Worm (Caenorhabditis elegans) whole organism, mixed stage, embryonic: ENCODE data around the gene pals-39.

ENCODE experiments used
- M03D4.4 ChIP-seq: sonication (generic microtip); optimal IDR thresholded peaks from 2 replicates; lab custom pipeline; 2017; ENCODE audit warnings: mild to moderate bottlenecking, missing genetic modification characterization, missing compliant biosample characterization
- ceh-43 ChIP-seq: fragments of 200-800 bp; sonication (Bioruptor generic); optimal IDR thresholded peaks from 2 replicates; lab custom pipeline; 2018; ENCODE audit warnings: mild to moderate bottlenecking, missing genetic modification characterization, moderate library complexity, missing compliant biosample characterization
- ceh-83 ChIP-seq: fragments of 200-800 bp; sonication (Bioruptor generic); optimal IDR thresholded peaks from 2 replicates; lab custom pipeline; 2018; ENCODE audit warnings: mild to moderate bottlenecking, missing genetic modification characterization, missing compliant biosample characterization
- ces-1 ChIP-seq: fragments of 150-350 bp; optimal IDR thresholded peaks from 2 replicates; lab custom pipeline; 2014; ENCODE audit warnings: missing biosample characterization, missing genetic modification reagents, missing genetic modification characterization
- cnd-1 ChIP-seq: fragments of 200-800 bp; sonication (Bioruptor generic); optimal IDR thresholded peaks from 2 replicates; lab custom pipeline; 2018; ENCODE audit warnings: mild to moderate bottlenecking, missing genetic modification characterization, missing compliant biosample characterization
- drap-1 ChIP-seq: fragments of 200-800 bp; sonication (Bioruptor generic); optimal IDR thresholded peaks from 3 replicates; lab custom pipeline; 2018; ENCODE audit warnings: mild to moderate bottlenecking, missing genetic modification characterization, missing compliant biosample characterization
- elt-1 ChIP-seq: sonication (generic microtip); optimal IDR thresholded peaks from 2 replicates; lab custom pipeline; 2017; ENCODE audit warnings: missing genetic modification characterization, mild to moderate bottlenecking, missing compliant biosample characterization, antibody characterized with exemption, moderate library complexity, borderline replicate concordance; ENCODE audit not compliant: insufficient read depth
- elt-3 ChIP-seq: fragments of 150-350 bp; optimal IDR thresholded peaks from 2 replicates; lab custom pipeline; 2014; ENCODE audit warnings: missing biosample characterization, missing genetic modification characterization
- flh-1 ChIP-seq: fragments of 200-800 bp; sonication (Bioruptor generic); optimal IDR thresholded peaks from 2 replicates; lab custom pipeline; 2018; ENCODE audit warnings: mild to moderate bottlenecking, missing genetic modification characterization, moderate library complexity, missing compliant biosample characterization
- ham-2 ChIP-seq: fragments of 200-800 bp; sonication (Bioruptor generic); optimal IDR thresholded peaks from 2 replicates; lab custom pipeline; 2018; ENCODE audit warnings: mild to moderate bottlenecking, missing genetic modification characterization, missing compliant biosample characterization
- hlh-1 ChIP-seq: fragments of 150-350 bp; optimal IDR thresholded peaks from 2 replicates; lab custom pipeline; 2014; ENCODE audit warnings: missing biosample characterization, missing genetic modification reagents, missing genetic modification characterization
- lin-13 ChIP-seq: fragments of 150-350 bp; optimal IDR thresholded peaks from 2 replicates; lab custom pipeline; 2014; ENCODE audit warnings: missing biosample characterization, missing genetic modification characterization
- lin-32 ChIP-seq: fragments of 200-800 bp; sonication (Bioruptor generic); optimal IDR thresholded peaks from 2 replicates; lab custom pipeline; 2018; ENCODE audit warnings: mild to moderate bottlenecking, missing genetic modification characterization, missing compliant biosample characterization
- lsy-2 ChIP-seq: fragments of 150-350 bp; optimal IDR thresholded peaks from 2 replicates; lab custom pipeline; 2014; ENCODE audit warnings: missing biosample characterization, missing genetic modification characterization
- mab-5 ChIP-seq: fragments of 150-350 bp; optimal IDR thresholded peaks from 2 replicates; lab custom pipeline; 2014; ENCODE audit warnings: missing biosample characterization, missing genetic modification characterization
- mep-1 ChIP-seq: fragments of 150-350 bp; optimal IDR thresholded peaks from 2 replicates; lab custom pipeline; 2017; ENCODE audit warnings: missing biosample characterization, missing genetic modification reagents, missing genetic modification characterization, inconsistent platforms
- mls-2 ChIP-seq: sonication (generic microtip); optimal IDR thresholded peaks from 2 replicates; lab custom pipeline; 2016; ENCODE audit warnings: mild to moderate bottlenecking, missing genetic modification characterization, moderate library complexity, missing compliant biosample characterization
- nhr-2 ChIP-seq: fragments of 150-350 bp; optimal IDR thresholded peaks from 2 replicates; lab custom pipeline; 2014; ENCODE audit warnings: missing biosample characterization, missing genetic modification characterization
- nhr-237 ChIP-seq: fragments of 150-350 bp; optimal IDR thresholded peaks from 2 replicates; lab custom pipeline; 2014; ENCODE audit warnings: missing biosample characterization, missing genetic modification characterization
- nhr-28 ChIP-seq: fragments of 150-350 bp; optimal IDR thresholded peaks from 2 replicates; lab custom pipeline; 2014; ENCODE audit warnings: missing biosample characterization, missing genetic modification characterization
- pha-4 ChIP-seq: fragments of 150-350 bp; optimal IDR thresholded peaks from 2 replicates; lab custom pipeline; 2018; ENCODE audit warnings: missing biosample characterization, missing genetic modification reagents, missing genetic modification characterization
- sem-2 ChIP-seq: fragments of 200-800 bp; sonication (Bioruptor generic); optimal IDR thresholded peaks from 2 replicates; lab custom pipeline; 2018; ENCODE audit warnings: mild to moderate bottlenecking, missing genetic modification characterization, missing compliant biosample characterization
- sptf-1 ChIP-seq: sonication (generic microtip); optimal IDR thresholded peaks from 2 replicates; lab custom pipeline; 2017; ENCODE audit warnings: mild to moderate bottlenecking, missing genetic modification characterization, moderate library complexity, missing compliant biosample characterization
- unc-120 ChIP-seq: sonication (generic microtip); optimal IDR thresholded peaks from 2 replicates; lab custom pipeline; 2017; ENCODE audit warnings: missing genetic modification characterization, missing compliant biosample characterization; ENCODE audit not compliant: poor library complexity, severe bottlenecking
- unc-39 ChIP-seq: fragments of 150-350 bp; optimal IDR thresholded peaks from 2 replicates; lab custom pipeline; 2014; ENCODE audit warnings: missing biosample characterization, missing genetic modification characterization
- unc-62 ChIP-seq: fragments of 150-350 bp; optimal IDR thresholded peaks from 2 replicates; lab custom pipeline; 2014; ENCODE audit warnings: missing biosample characterization, missing genetic modification reagents, missing genetic modification characterization
- ztf-11 ChIP-seq: fragments of 150-350 bp; optimal IDR thresholded peaks from 2 replicates; lab custom pipeline; 2014; ENCODE audit warnings: missing biosample characterization, missing genetic modification characterization

pals-39 gene

ce11 chrV:12478111-12478510 lies 34.5 kb upstream of the pals-39 start, which contains the start of gene atn-1:
atn-1 (plus strand) TSS chrV:12478411.
- TF ChIP-seq unc-62 (GFP tag; lab: Kevin White, UChicago) (no peak), ham-2 (GFP tag; lab: Kevin White, UChicago) (peak; percentile 9), ceh-43 (GFP tag; lab: Kevin White, UChicago) (no peak)
- TF ChIP-seq, all 35 proteins: peak for 1

ce11 chrV:12477139-12477538 lies 33.5 kb upstream of the pals-39 start:
- peak; percentile 72 for TF ChIP-seq unc-120 (tag; lab: Kevin White, UChicago)
- no peak for TF ChIP-seq elt-1 (tag; lab: Kevin White, UChicago)
- no peak for TF ChIP-seq lin-13 (tag; lab: Kevin White, UChicago)
- TF ChIP-seq sem-2 (GFP tag; lab: Kevin White, UChicago): no peak
- TF ChIP-seq lsy-2: no peak
- peak; percentile 34 for TF ChIP-seq unc-62 (GFP tag; lab: Kevin White, UChicago)
- TF ChIP-seq hlh-1 (tag; lab: Kevin White, UChicago): peak; percentile 22

- TF ChIP-seq unc-39 (tag; lab: Kevin White, UChicago) (no peak), mls-2 (no peak), ceh-43 (GFP tag; lab: Kevin White, UChicago) (no peak), hlh-1 (tag; lab: Kevin White, UChicago) (no peak), mep-1 (tag; lab: Kevin White, UChicago) (no peak), drap-1 (GFP tag; lab: Kevin White, UChicago) (no peak), ham-2 (GFP tag; lab: Kevin White, UChicago) (no peak), lin-13 (tag; lab: Kevin White, UChicago) (no peak), elt-3 (tag; lab: Kevin White, UChicago) (no peak), flh-1 (GFP tag; lab: Kevin White, UChicago) (no peak), elt-1 (tag; lab: Kevin White, UChicago) (no peak), ztf-11 (no peak), ceh-83 (no peak), mab-5 (tag; lab: Kevin White, UChicago) (no peak), ces-1 (GFP tag; lab: Kevin White, UChicago) (no peak), unc-120 (tag; lab: Kevin White, UChicago) (no peak), cnd-1 (tag; lab: Kevin White, UChicago) (no peak)
Observed at ce11 chrV:12475360-12475759, 31.7 kb upstream of the pals-39 start.

- TF ChIP-seq hlh-1 (tag; lab: Kevin White, UChicago) (no peak), sptf-1 (tag; lab: Kevin White, UChicago) (no peak), pha-4 (tag; lab: Kevin White, UChicago) (no peak), mab-5 (tag; lab: Kevin White, UChicago) (no peak), elt-3 (tag; lab: Kevin White, UChicago) (no peak), cnd-1 (tag; lab: Kevin White, UChicago) (no peak), lin-32 (GFP tag; lab: Kevin White, UChicago) (no peak), nhr-237 (tag; lab: Kevin White, UChicago) (no peak), nhr-28 (no peak), M03D4.4 (tag; lab: Kevin White, UChicago) (no peak), nhr-2 (tag; lab: Kevin White, UChicago) (no peak), drap-1 (GFP tag; lab: Kevin White, UChicago) (no peak), ces-1 (GFP tag; lab: Kevin White, UChicago) (no peak), ztf-11 (no peak), sem-2 (GFP tag; lab: Kevin White, UChicago) (no peak)
Observed at ce11 chrV:12470324-12470723, 26.7 kb upstream of the pals-39 start.

- TF ChIP-seq mab-5 (tag; lab: Kevin White, UChicago): no peak
- TF ChIP-seq, all 35 proteins: peak for 0
Observed at ce11 chrV:12468363-12468762, 24.7 kb upstream of the pals-39 start, which contains the start of gene F28C1.3. F28C1.3 (plus strand) TSS chrV:12468663.

- no peak for TF ChIP-seq lin-13 (tag; lab: Kevin White, UChicago)
- no peak for TF ChIP-seq sem-2 (GFP tag; lab: Kevin White, UChicago)
- TF ChIP-seq elt-3 (tag; lab: Kevin White, UChicago): no peak
Observed at ce11 chrV:12467755-12468154, 24.1 kb upstream of the pals-39 start.
